Fruit fly (Drosophila melanogaster): ENCODE results near the gene RpL35.

dm6 chrX:5679933-5680667, 7.9 kb downstream of the RpL35 start, which contains the start of the genes Tre1 and Gr5a:
- TF ChIP-seq CG6276 (GFP tag; optimal IDR thresholded peaks at IDR 0.05), result no peak
- TF ChIP-seq dsx (GFP tag; optimal IDR thresholded peaks at IDR 0.05; ENCODE audit: poor library complexity, severe bottlenecking), result no peak
- TF ChIP-seq CG10669 (GFP tag; optimal IDR thresholded peaks at IDR 0.05), result no peak
- TF ChIP-seq Hr38 (GFP tag; optimal IDR thresholded peaks at IDR 0.05), result no peak
- TF ChIP-seq Sox15 (GFP tag; optimal IDR thresholded peaks at IDR 0.05), result no peak
- no peak for TF ChIP-seq Ets96B (tag; optimal IDR thresholded peaks at IDR 0.05)
- TF ChIP-seq Gug (GFP tag; IDR thresholded peaks at IDR 0.05), result no peak
- no peak for TF ChIP-seq Eip93F (GFP tag; optimal IDR thresholded peaks at IDR 0.05)
- TF ChIP-seq CG8632 (GFP tag; optimal IDR thresholded peaks at IDR 0.05), result no peak
- TF ChIP-seq Blimp-1 (GFP tag; optimal IDR thresholded peaks at IDR 0.05), result no peak

Measured in whole organism, prepupa.